Fruit fly (Drosophila melanogaster) S2 (cell line): Measurements from ENCODE around the gene CG7394.

Source experiments
- CG8478 ChIP-seq: fragments of >200 bp; optimal IDR thresholded peaks from 2 replicates; lab custom pipeline; 2018
- CTCF ChIP-seq, 2 experiments: fragments of >200 bp; optimal IDR thresholded peaks; 2 replicates each; lab custom pipeline; 2018

DNA sequence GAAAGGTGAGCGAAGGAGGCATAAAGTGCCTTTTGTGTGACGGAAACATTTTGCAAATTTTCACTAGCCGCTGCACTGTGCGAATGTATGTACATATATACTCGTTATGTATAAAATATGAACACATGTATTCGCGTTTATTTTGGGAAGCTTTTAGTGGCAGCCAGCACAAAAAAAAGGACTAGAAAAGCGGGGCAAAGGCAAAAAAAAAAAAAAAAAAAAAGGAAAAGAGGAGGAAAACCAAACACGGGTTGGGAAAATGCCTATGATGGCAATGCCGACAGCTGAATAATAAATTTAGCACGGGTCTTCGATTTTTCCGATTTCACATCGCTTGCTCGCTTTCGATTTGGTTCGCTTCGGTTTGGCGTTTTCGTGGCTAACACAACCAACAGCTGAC lies 12.4 kb upstream of the CG7394 start:
- TF ChIP-seq CG8478 (lab: Kevin White, UChicago) (no peak), CTCF (optimal IDR thresholded peaks at IDR 0.05; lab: Kevin White, UChicago) (no peak)
